Worm (Caenorhabditis elegans) whole organism, early embryonic: Measurements from ENCODE around the gene lurp-1.

ENCODE experiments used
- ama-1 ChIP-seq: fragments of 150-350 bp; optimal IDR thresholded peaks from 2 replicates; lab custom pipeline; 2014
- ceh-36 ChIP-seq: sonication (generic microtip); optimal IDR thresholded peaks from 2 replicates; lab custom pipeline; 2016; ENCODE audit warnings: missing genetic modification characterization, inconsistent platforms, missing compliant biosample characterization
- hmg-4 ChIP-seq: fragments of 200-800 bp; sonication (Bioruptor generic); optimal IDR thresholded peaks from 2 replicates; lab custom pipeline; 2018; ENCODE audit warnings: mild to moderate bottlenecking, missing genetic modification characterization, missing compliant biosample characterization
- tra-4 ChIP-seq: sonication (generic microtip); optimal IDR thresholded peaks from 2 replicates; lab custom pipeline; 2017; ENCODE audit warnings: missing genetic modification characterization, missing compliant biosample characterization

DNA sequence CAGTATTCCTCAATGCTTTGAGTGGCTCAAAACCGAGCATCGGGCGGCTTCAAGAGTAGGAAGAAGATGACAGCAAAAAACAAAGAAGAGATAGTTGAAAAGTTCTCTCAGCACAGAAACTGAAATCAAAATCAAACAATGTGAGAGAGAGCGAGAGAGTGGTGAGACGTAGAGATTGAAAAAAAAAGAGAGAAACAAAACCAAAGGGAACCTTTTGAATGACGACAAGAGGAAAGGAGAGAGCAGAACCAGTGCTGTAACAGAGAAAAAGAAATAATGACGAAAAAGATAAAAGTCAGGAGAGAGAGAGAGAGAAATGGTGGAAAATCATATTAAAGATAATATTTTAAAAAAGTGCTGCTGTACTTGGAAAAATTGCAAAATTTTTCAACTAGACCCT is 13.5 kb upstream of the lurp-1 start:
- TF ChIP-seq hmg-4 = no peak
- TF ChIP-seq ceh-36 (tag; lab: Kevin White, UChicago) = no peak
- no peak for TF ChIP-seq ama-1
- TF ChIP-seq tra-4 (tag; lab: Kevin White, UChicago) = no peak
